Worm (Caenorhabditis elegans) whole organism, early embryonic: ENCODE data around the gene urm-1.
A peak's percentile ranks its signal among the peaks of the same experiment; 100 is the strongest.

Source experiments
- B0310.2 ChIP-seq: sonication (generic microtip); optimal IDR thresholded peaks from 2 replicates; lab custom pipeline; 2016; ENCODE audit warnings: mild to moderate bottlenecking, missing genetic modification characterization, missing compliant biosample characterization
- F13C5.2 ChIP-seq: sonication (generic microtip); optimal IDR thresholded peaks from 2 replicates; lab custom pipeline; 2017; ENCODE audit warnings: mild to moderate bottlenecking, missing genetic modification characterization, inconsistent platforms, missing compliant biosample characterization
- aly-1 ChIP-seq: sonication (generic microtip); optimal IDR thresholded peaks from 2 replicates; lab custom pipeline; 2016; ENCODE audit warnings: missing genetic modification characterization, missing compliant biosample characterization
- ama-1 ChIP-seq: fragments of 150-350 bp; optimal IDR thresholded peaks from 2 replicates; lab custom pipeline; 2014
- ceh-13 ChIP-seq: fragments of 200-800 bp; sonication (Bioruptor generic); optimal IDR thresholded peaks from 2 replicates; lab custom pipeline; 2018; ENCODE audit warnings: mild to moderate bottlenecking, missing genetic modification characterization, missing compliant biosample characterization
- ceh-36 ChIP-seq: sonication (generic microtip); optimal IDR thresholded peaks from 2 replicates; lab custom pipeline; 2016; ENCODE audit warnings: missing genetic modification characterization, inconsistent platforms, missing compliant biosample characterization
- flt-1 ChIP-seq: fragments of 200-800 bp; sonication (Bioruptor generic); IDR thresholded peaks from 2 replicates; pipeline ENCODE4 v1.3.6; 2022; ENCODE audit warnings: missing genetic modification characterization, missing compliant biosample characterization
- hmg-4 ChIP-seq: fragments of 200-800 bp; sonication (Bioruptor generic); optimal IDR thresholded peaks from 2 replicates; lab custom pipeline; 2018; ENCODE audit warnings: mild to moderate bottlenecking, missing genetic modification characterization, missing compliant biosample characterization
- pes-1 ChIP-seq: fragments of 200-800 bp; sonication (Bioruptor generic); IDR thresholded peaks from 2 replicates; pipeline ENCODE4 v1.3.6; 2022; ENCODE audit warnings: missing genetic modification reagents, missing genetic modification characterization, missing compliant biosample characterization
- scrt-1 ChIP-seq: fragments of 200-800 bp; sonication (Bioruptor generic); IDR thresholded peaks from 2 replicates; pipeline ENCODE4 v1.3.6; 2022; ENCODE audit warnings: missing genetic modification characterization, missing compliant biosample characterization
- sea-1 ChIP-seq: fragments of 200-800 bp; sonication (Bioruptor generic); conservative IDR thresholded peaks from 2 replicates; pipeline ENCODE4 v1.3.6; 2022; ENCODE audit warnings: missing genetic modification characterization, missing compliant biosample characterization
- tbx-11 ChIP-seq: fragments of 200-800 bp; sonication (Bioruptor generic); IDR thresholded peaks from 2 replicates; pipeline ENCODE4 v1.3.6; 2022; ENCODE audit warnings: missing genetic modification characterization, missing compliant biosample characterization
- tbx-37 ChIP-seq: fragments of 200-800 bp; sonication (Bioruptor generic); conservative IDR thresholded peaks from 2 replicates; pipeline ENCODE4 v1.3.6; 2022; ENCODE audit warnings: missing genetic modification reagents, missing genetic modification characterization, missing compliant biosample characterization
- tra-4 ChIP-seq: sonication (generic microtip); optimal IDR thresholded peaks from 2 replicates; lab custom pipeline; 2017; ENCODE audit warnings: missing genetic modification characterization, missing compliant biosample characterization

DNA sequence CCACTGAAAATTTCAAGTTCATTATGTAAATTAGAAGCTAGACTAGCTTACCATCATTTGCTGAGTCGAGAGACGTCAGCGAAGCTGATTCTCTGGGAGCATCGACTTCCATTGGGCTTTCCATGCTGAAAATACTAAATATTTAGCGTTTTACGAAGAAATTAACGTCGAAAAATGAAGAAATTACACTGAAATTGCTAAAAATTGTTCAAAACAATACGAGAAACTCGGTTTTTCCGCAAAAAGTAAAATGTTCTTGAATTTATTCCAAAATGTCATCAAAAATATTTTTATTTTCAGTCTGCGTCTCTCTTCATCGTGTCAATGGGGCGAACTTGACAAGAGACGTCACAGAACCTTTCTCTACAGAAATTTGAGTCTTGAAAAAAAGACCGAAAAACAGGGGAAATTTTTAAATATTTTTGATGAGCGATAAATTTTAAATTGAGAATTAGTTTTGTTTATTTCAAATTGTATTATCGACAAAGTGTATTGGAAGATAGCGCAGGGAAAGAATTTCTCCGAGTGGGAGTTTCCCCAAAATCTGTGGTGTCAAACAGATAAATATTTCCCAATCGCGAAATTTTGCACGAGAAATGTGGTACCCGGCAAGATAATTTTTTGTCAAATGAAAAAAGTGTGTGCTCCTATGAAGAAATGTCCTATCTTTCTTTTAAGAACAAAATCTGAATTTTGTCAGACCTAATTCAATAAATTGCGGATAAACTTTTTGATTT is 44.7 kb upstream of the urm-1 start, which contains the start of gene ecps-1:
- TF ChIP-seq aly-1 (tag; lab: Kevin White, UChicago) (no peak), ama-1 (lab: Kevin White, UChicago) (no peak), B0310.2 (tag; lab: Kevin White, UChicago) (no peak), tbx-37 (peak; percentile 60; the same call in 1 of the 2 replicates), pes-1 (GFP tag; lab: Robert Waterston, UW) (peak; percentile 75), tra-4 (tag; lab: Kevin White, UChicago) (no peak), ceh-13 (no peak), scrt-1 (GFP tag; lab: Robert Waterston, UW) (peak; percentile 35; the same call in 1 of the 2 replicates), tbx-11 (GFP tag; lab: Robert Waterston, UW) (peak; percentile 23; the same call in 1 of the 2 replicates), ceh-36 (no peak), flt-1 (GFP tag; lab: Robert Waterston, UW) (peak; percentile 28; the same call in 1 of the 2 replicates), sea-1 (0 out of 2 replicates have a peak, but pooled peaks have one; percentile 11), hmg-4 (GFP tag; lab: Kevin White, UChicago) (no peak), F13C5.2 (tag; lab: Kevin White, UChicago) (no peak)
